Worm (Caenorhabditis elegans): ENCODE data around the gene dgn-3.

- TF ChIP-seq nhr-76 (tag; optimal IDR thresholded peaks at IDR 0.05) (no peak), tbx-8 (GFP tag; optimal IDR thresholded peaks at IDR 0.05) (no peak), ceh-43 (GFP tag; optimal IDR thresholded peaks at IDR 0.05) (no peak), snpc-4 (tag; optimal IDR thresholded peaks at IDR 0.05) (no peak), unc-62 (GFP tag; optimal IDR thresholded peaks at IDR 0.05) (no peak), ztf-11 (tag; optimal IDR thresholded peaks at IDR 0.05) (no peak)
These were observed 26.6 kb upstream of the dgn-3 start for ce11 chrX:1703049-1703448.

All from whole organism, mixed stage, embryonic.